Worm (Caenorhabditis elegans): Measurements from ENCODE around the gene ham-1.
A peak's percentile ranks its signal among the peaks of the same experiment; 100 is the strongest.

Gene ham-1

ce11 chrIV:12567176-12567892, 25.4 kb downstream of the ham-1 start, which contains the start of the genes hsb-1 and let-99:
hsb-1 (minus strand) TSS chrIV:12567226.
let-99 (plus strand) TSS chrIV:12567842.
- TF ChIP-seq lsl-1 (GFP tag; optimal IDR thresholded peaks at IDR 0.05) (peak; percentile 91), B0261.1 (tag; optimal IDR thresholded peaks at IDR 0.05) (no peak), ceh-91 (GFP tag; IDR thresholded peaks at IDR 0.05) (peak; percentile 65), tlf-1 (GFP tag; optimal IDR thresholded peaks at IDR 0.05) (peak; percentile 22), ZK185.1 (tag; optimal IDR thresholded peaks at IDR 0.05; ENCODE audit: poor library complexity, severe bottlenecking) (peak; percentile 10), snpc-4 (GFP tag; optimal IDR thresholded peaks at IDR 0.05) (peak; percentile 52), snpc-4 (tag; optimal IDR thresholded peaks at IDR 0.05) (peak in 3 of 4 experiments; percentile 48 to 64 (median 61)), C06A6.2 (GFP tag; conservative IDR thresholded peaks at IDR 0.05) (no peak), unc-62 (GFP tag; optimal IDR thresholded peaks at IDR 0.05) (no peak), attf-5 (GFP tag; optimal IDR thresholded peaks at IDR 0.05) (no peak), snpc-1.3 (tag; optimal IDR thresholded peaks at IDR 0.05; ENCODE audit: insufficient read depth) (peak; percentile 61), mcd-1 (GFP tag; IDR thresholded peaks at IDR 0.05) (peak; percentile 56), nhr-120 (GFP tag; IDR thresholded peaks at IDR 0.05) (no peak), dox-1 (GFP tag; IDR thresholded peaks at IDR 0.05) (peak; percentile 58), madf-8 (GFP tag; conservative IDR thresholded peaks at IDR 0.05) (peak; percentile 58), madf-6 (GFP tag; IDR thresholded peaks at IDR 0.05) (peak; percentile 91), pbrm-1 (GFP tag; IDR thresholded peaks at IDR 0.05) (peak; percentile 33; the same call in 1 of the 2 replicates), tbp1 (GFP tag; optimal IDR thresholded peaks at IDR 0.05) (peak; percentile 34), cebp-1 (GFP tag; IDR thresholded peaks at IDR 0.05) (no peak), cebp-1 (tag; optimal IDR thresholded peaks at IDR 0.05) (peak; percentile 23), hmg-1.2 (GFP tag; IDR thresholded peaks at IDR 0.05) (peak; percentile 93), D2030.7 (GFP tag; IDR thresholded peaks at IDR 0.05) (peak; percentile 60; the same call in 1 of the 2 replicates), F33H1.4 (GFP tag; IDR thresholded peaks at IDR 0.05) (peak; percentile 63), dpl-1 (GFP tag; optimal IDR thresholded peaks at IDR 0.05) (peak; percentile 46), unc-130 (GFP tag; optimal IDR thresholded peaks at IDR 0.05) (peak; percentile 24), xnd-1 (tag; optimal IDR thresholded peaks at IDR 0.05) (peak; percentile 91), lin-54 (GFP tag; optimal IDR thresholded peaks at IDR 0.05) (peak; percentile 52), snpc-3.4 (tag; optimal IDR thresholded peaks at IDR 0.05) (peak; percentile 29), F37B4.10 (GFP tag; IDR thresholded peaks at IDR 0.05) (no peak), attf-6 (GFP tag; IDR thresholded peaks at IDR 0.05) (peak; percentile 59; the same call in 1 of the 2 replicates), F49E8.2 (tag; optimal IDR thresholded peaks at IDR 0.05; ENCODE audit: insufficient read depth) (peak; percentile 52), nhr-90 (tag; optimal IDR thresholded peaks at IDR 0.05) (no peak), Y79H2A.3 (GFP tag; conservative IDR thresholded peaks at IDR 0.05) (no peak), efl-1 (GFP tag; optimal IDR thresholded peaks at IDR 0.05) (peak; percentile 82), mes-4 (tag; optimal IDR thresholded peaks at IDR 0.05) (no peak), hsf-1 (GFP tag; IDR thresholded peaks at IDR 0.05) (peak; percentile 95), lin-35 (GFP tag; optimal IDR thresholded peaks at IDR 0.05) (peak in 1 of 3 experiments; percentile 27)

- peak; percentile 45 for TF ChIP-seq athp-1 (tag; optimal IDR thresholded peaks at IDR 0.05)
- TF ChIP-seq mxl-1 (tag; optimal IDR thresholded peaks at IDR 0.05) = no peak
- TF ChIP-seq attf-3 (GFP tag; conservative IDR thresholded peaks at IDR 0.05) = no peak
- no peak for TF ChIP-seq tbx-9 (tag; optimal IDR thresholded peaks at IDR 0.05; ENCODE audit: borderline replicate concordance)
- TF ChIP-seq nhr-27 (tag; optimal IDR thresholded peaks at IDR 0.05) = no peak
- no peak for TF ChIP-seq unc-62 (GFP tag; optimal IDR thresholded peaks at IDR 0.05)
- no peak for TF ChIP-seq F33H1.4 (GFP tag; IDR thresholded peaks at IDR 0.05)
- peak; percentile 7 for TF ChIP-seq lin-54 (GFP tag; optimal IDR thresholded peaks at IDR 0.05)
- TF ChIP-seq sdz-38 (tag; optimal IDR thresholded peaks at IDR 0.05) = no peak
- TF ChIP-seq repo-1 (tag; optimal IDR thresholded peaks at IDR 0.05) = peak; percentile 53
- TF ChIP-seq C06A6.2 (GFP tag; conservative IDR thresholded peaks at IDR 0.05) = no peak
- TF ChIP-seq lsl-1 (GFP tag; optimal IDR thresholded peaks at IDR 0.05) = no peak
- no peak for TF ChIP-seq let-607 (tag; optimal IDR thresholded peaks at IDR 0.05)
- no peak for TF ChIP-seq zim-3 (tag; optimal IDR thresholded peaks at IDR 0.05)
- no peak for TF ChIP-seq nfya-2 (GFP tag; IDR thresholded peaks at IDR 0.05)
- no peak for TF ChIP-seq hlh-12 (tag; optimal IDR thresholded peaks at IDR 0.05)
Observed at ce11 chrIV:12570546-12570945, 28.6 kb downstream of the ham-1 start.
